Worm (Caenorhabditis elegans) whole organism, L2 larva: ENCODE results near the gene ugt-55.
A peak's percentile ranks its signal among the peaks of the same experiment; 100 is the strongest.

Experiments used
- C34F6.9 ChIP-seq: fragments of 150-350 bp; optimal IDR thresholded peaks from 2 replicates; lab custom pipeline; 2014; ENCODE audit warnings: missing biosample characterization, missing genetic modification characterization
- F13H6.1 ChIP-seq: sonication (generic microtip); optimal IDR thresholded peaks from 2 replicates; lab custom pipeline; 2016; ENCODE audit warnings: missing genetic modification characterization, missing compliant biosample characterization
- Y55F3AM.14 ChIP-seq: fragments of 200-800 bp; sonication (Bioruptor generic); optimal IDR thresholded peaks from 2 replicates; lab custom pipeline; 2018; ENCODE audit warnings: mild to moderate bottlenecking, missing genetic modification characterization, missing compliant biosample characterization
- ZK546.5 ChIP-seq: sonication (generic microtip); optimal IDR thresholded peaks from 2 replicates; lab custom pipeline; 2017; ENCODE audit warnings: missing biosample characterization, missing genetic modification characterization
- aly-2 ChIP-seq: fragments of 150-350 bp; optimal IDR thresholded peaks from 2 replicates; lab custom pipeline; 2014; ENCODE audit warnings: missing biosample characterization, missing genetic modification characterization
- ama-1 ChIP-seq: fragments of 150-350 bp; optimal IDR thresholded peaks from 2 replicates; lab custom pipeline; 2018; ENCODE audit warnings: inconsistent platforms
- blmp-1 ChIP-seq: sonication (generic microtip); optimal IDR thresholded peaks from 2 replicates; lab custom pipeline; 2017; ENCODE audit warnings: missing genetic modification characterization, mild to moderate bottlenecking, missing compliant biosample characterization, antibody characterized with exemption, moderate library complexity; ENCODE audit not compliant: insufficient read depth
- crh-2 ChIP-seq: sonication (generic microtip); optimal IDR thresholded peaks from 2 replicates; lab custom pipeline; 2017; ENCODE audit warnings: missing biosample characterization, missing genetic modification characterization
- dmd-4 ChIP-seq: sonication (generic microtip); optimal IDR thresholded peaks from 2 replicates; lab custom pipeline; 2017; ENCODE audit warnings: missing biosample characterization, missing genetic modification characterization
- elt-1 ChIP-seq: fragments of 150-350 bp; optimal IDR thresholded peaks from 2 replicates; lab custom pipeline; 2014; ENCODE audit warnings: missing biosample characterization, missing genetic modification characterization
- elt-3 ChIP-seq: sonication (generic microtip); optimal IDR thresholded peaks from 2 replicates; lab custom pipeline; 2017; ENCODE audit warnings: missing biosample characterization, missing genetic modification characterization
- fos-1 ChIP-seq: fragments of 150-350 bp; optimal IDR thresholded peaks from 2 replicates; lab custom pipeline; 2014; ENCODE audit warnings: missing biosample characterization, missing genetic modification characterization
- gmeb-1 ChIP-seq: fragments of 150-350 bp; optimal IDR thresholded peaks from 2 replicates; lab custom pipeline; 2014; ENCODE audit warnings: missing biosample characterization, missing genetic modification characterization
- lin-11 ChIP-seq: fragments of 150-350 bp; sonication (generic microtip); optimal IDR thresholded peaks from 2 replicates; lab custom pipeline; 2014; ENCODE audit warnings: missing biosample characterization, missing genetic modification characterization, inconsistent platforms, mixed read lengths
- lin-39 ChIP-seq: fragments of 150-350 bp; optimal IDR thresholded peaks from 2 replicates; lab custom pipeline; 2014; ENCODE audit warnings: missing biosample characterization, missing genetic modification reagents, missing genetic modification characterization
- lsy-2 ChIP-seq, 2 experiments: fragments of 150-350 bp in 1 of 2; sonication (generic microtip) in 1 of 2; optimal IDR thresholded peaks; 2 replicates each; lab custom pipeline; 2014 to 2017; ENCODE audit warnings: missing biosample characterization in 2 of 2, missing genetic modification characterization in 2 of 2
- mab-5 ChIP-seq: fragments of 150-350 bp; optimal IDR thresholded peaks from 2 replicates; lab custom pipeline; 2014; ENCODE audit warnings: missing biosample characterization, missing genetic modification characterization
- mdl-1 ChIP-seq, 2 experiments: fragments of 150-350 bp in 1 of 2; sonication (generic microtip) in 1 of 2; optimal IDR thresholded peaks; 2 replicates each; lab custom pipeline; 2017; ENCODE audit warnings: missing biosample characterization in 2 of 2, missing genetic modification characterization in 2 of 2
- nhr-10 ChIP-seq: sonication (generic microtip); optimal IDR thresholded peaks from 2 replicates; lab custom pipeline; 2017; ENCODE audit warnings: missing biosample characterization, missing genetic modification characterization
- nhr-12 ChIP-seq: fragments of 150-350 bp; optimal IDR thresholded peaks from 2 replicates; lab custom pipeline; 2014; ENCODE audit warnings: missing biosample characterization, missing genetic modification characterization
- nhr-129 ChIP-seq: fragments of 150-350 bp; optimal IDR thresholded peaks from 2 replicates; lab custom pipeline; 2014; ENCODE audit warnings: missing biosample characterization, missing genetic modification characterization
- nhr-21 ChIP-seq: fragments of 150-350 bp; optimal IDR thresholded peaks from 2 replicates; lab custom pipeline; 2014; ENCODE audit warnings: missing biosample characterization, missing genetic modification characterization
- nhr-237 ChIP-seq: fragments of 150-350 bp; optimal IDR thresholded peaks from 2 replicates; lab custom pipeline; 2014; ENCODE audit warnings: missing biosample characterization, missing genetic modification characterization
- nhr-6 ChIP-seq: fragments of 150-350 bp; optimal IDR thresholded peaks from 2 replicates; lab custom pipeline; 2014; ENCODE audit warnings: missing biosample characterization, missing genetic modification characterization
- nhr-77 ChIP-seq: fragments of 150-350 bp; optimal IDR thresholded peaks from 2 replicates; lab custom pipeline; 2014; ENCODE audit warnings: missing biosample characterization, missing genetic modification characterization
- sma-9 ChIP-seq, 2 experiments: fragments of 150-350 bp in 1 of 2; sonication (generic microtip) in 1 of 2; optimal IDR thresholded peaks; 2 replicates each; lab custom pipeline; 2014 to 2016; ENCODE audit warnings: missing genetic modification characterization in 2 of 2, mild to moderate bottlenecking in 1 of 2, missing biosample characterization in 1 of 2, missing compliant biosample characterization in 1 of 2, missing genetic modification reagents in 1 of 2, moderate library complexity in 1 of 2
- snpc-4 ChIP-seq: fragments of 150-350 bp; optimal IDR thresholded peaks from 2 replicates; lab custom pipeline; 2014; ENCODE audit warnings: missing biosample characterization, missing genetic modification characterization
- unc-39 ChIP-seq: fragments of 150-350 bp; optimal IDR thresholded peaks from 2 replicates; lab custom pipeline; 2014; ENCODE audit warnings: missing biosample characterization, missing genetic modification characterization
- unc-55 ChIP-seq: fragments of 150-350 bp; sonication (generic microtip); optimal IDR thresholded peaks from 3 replicates; lab custom pipeline; 2014; ENCODE audit warnings: missing biosample characterization, missing genetic modification reagents, missing genetic modification characterization
- zag-1 ChIP-seq: fragments of 150-350 bp; optimal IDR thresholded peaks from 2 replicates; lab custom pipeline; 2014; ENCODE audit warnings: missing biosample characterization, missing genetic modification characterization

Gene ugt-55

ce11 chrV:12263723-12264122 is 7.2 kb downstream of the ugt-55 start, which contains the start of gene ssp-35:
TSS of gene ssp-35 (minus strand) at chrV:12263823.
- no peak for TF ChIP-seq nhr-237 (tag; lab: Kevin White, UChicago)
- no peak for TF ChIP-seq nhr-10 (tag; lab: Kevin White, UChicago)
- TF ChIP-seq Y55F3AM.14: no peak
- no peak for TF ChIP-seq ZK546.5 (tag; lab: Kevin White, UChicago)
- no peak for TF ChIP-seq nhr-12 (tag; lab: Kevin White, UChicago)
- no peak for TF ChIP-seq mab-5 (tag; lab: Kevin White, UChicago)
- no peak for TF ChIP-seq elt-3 (tag; lab: Kevin White, UChicago)
- TF ChIP-seq lin-11: no peak
- no peak for TF ChIP-seq mdl-1 (tag; optimal IDR thresholded peaks at IDR 0.05; lab: Kevin White, UChicago)
- no peak for TF ChIP-seq elt-1
- no peak for TF ChIP-seq sma-9 (GFP tag; optimal IDR thresholded peaks at IDR 0.05; lab: Kevin White, UChicago)
- TF ChIP-seq sma-9 (tag; optimal IDR thresholded peaks at IDR 0.05; lab: Kevin White, UChicago): no peak

- TF ChIP-seq sma-9 (GFP tag; optimal IDR thresholded peaks at IDR 0.05; lab: Kevin White, UChicago) (peak; percentile 38), sma-9 (tag; optimal IDR thresholded peaks at IDR 0.05; lab: Kevin White, UChicago) (no peak), nhr-129 (tag; lab: Kevin White, UChicago) (peak; percentile 45), lsy-2 (tag; optimal IDR thresholded peaks at IDR 0.05; lab: Kevin White, UChicago) (no peak)
These were observed 12.8 kb downstream of the ugt-55 start, which contains the start of gene twk-24 for ce11 chrV:12269272-12269767. TSS of gene twk-24 (minus strand) at chrV:12269322.

- TF ChIP-seq lsy-2 (tag; optimal IDR thresholded peaks at IDR 0.05; lab: Kevin White, UChicago) (peak in 1 of 2 experiments; percentile 22), fos-1 (no peak), C34F6.9 (peak; percentile 25)
These were observed 15.0 kb downstream of the ugt-55 start, which contains the start of the genes tsfm-1 and capg-2 for ce11 chrV:12271495-12271894. TSS of gene tsfm-1 (minus strand) at chrV:12271551. TSS of gene capg-2 (plus strand) at chrV:12271873.

- TF ChIP-seq nhr-6 (tag; lab: Kevin White, UChicago): no peak
- TF ChIP-seq ZK546.5 (tag; lab: Kevin White, UChicago): no peak
These were observed 19.2 kb downstream of the ugt-55 start for ce11 chrV:12275714-12276113.

- TF ChIP-seq dmd-4: no peak
- TF ChIP-seq zag-1: no peak
- no peak for TF ChIP-seq crh-2 (tag; lab: Kevin White, UChicago)
- no peak for TF ChIP-seq lin-39 (tag; lab: Kevin White, UChicago)
- no peak for TF ChIP-seq C34F6.9
- TF ChIP-seq elt-3 (tag; lab: Kevin White, UChicago): no peak
- TF ChIP-seq Y55F3AM.14: no peak
- TF ChIP-seq F13H6.1 (tag; lab: Kevin White, UChicago): no peak
- TF ChIP-seq nhr-77 (tag; lab: Kevin White, UChicago): no peak
These were observed 20.4 kb downstream of the ugt-55 start, which contains the start of gene bnc-1 for ce11 chrV:12276946-12277345. TSS of gene bnc-1 (minus strand) at chrV:12277046.

- TF ChIP-seq elt-1 (no peak), nhr-21 (tag; lab: Kevin White, UChicago) (no peak), mdl-1 (tag; optimal IDR thresholded peaks at IDR 0.05; lab: Kevin White, UChicago) (no peak), unc-55 (GFP tag; lab: Kevin White, UChicago) (no peak), nhr-129 (tag; lab: Kevin White, UChicago) (no peak), aly-2 (tag; lab: Kevin White, UChicago) (no peak), dmd-4 (no peak), blmp-1 (tag; lab: Kevin White, UChicago) (no peak), unc-39 (tag; lab: Kevin White, UChicago) (no peak), nhr-77 (tag; lab: Kevin White, UChicago) (no peak), elt-3 (tag; lab: Kevin White, UChicago) (no peak)
These were observed 25.0 kb downstream of the ugt-55 start for ce11 chrV:12281508-12281907.

- TF ChIP-seq aly-2 (tag; lab: Kevin White, UChicago) (no peak), snpc-4 (tag; lab: Kevin White, UChicago) (no peak), gmeb-1 (tag; lab: Kevin White, UChicago) (no peak), dmd-4 (no peak), ZK546.5 (tag; lab: Kevin White, UChicago) (no peak), ama-1 (lab: Kevin White, UChicago) (no peak)
These were observed 26.7 kb downstream of the ugt-55 start, which contains the start of gene F55C5.10 for ce11 chrV:12283187-12283586. TSS of gene F55C5.10 (plus strand) at chrV:12283487.
